Fruit fly (Drosophila melanogaster) whole organism, embryonic: ENCODE results near the gene da.
A peak's percentile ranks its signal among the peaks of the same experiment; 100 is the strongest.

Experiments used
- Atf-2 ChIP-seq: fragments of 200-800 bp; sonication (Bioruptor generic); optimal IDR thresholded peaks from 2 replicates; lab custom pipeline; 2016; ENCODE audit warnings: missing biosample characterization, missing genetic modification characterization
- CG11247 ChIP-seq: fragments of 200-800 bp; sonication (Bioruptor generic); IDR thresholded peaks from 2 replicates; pipeline ENCODE4 v1.3.6; 2022; ENCODE audit warnings: missing biosample characterization, missing genetic modification characterization
- CG12391 ChIP-seq: fragments of 200-800 bp; sonication (Bioruptor generic); optimal IDR thresholded peaks from 3 replicates; lab custom pipeline; 2018; ENCODE audit warnings: missing biosample characterization, mild to moderate bottlenecking, missing genetic modification characterization, moderate library complexity
- CG13624 ChIP-seq: fragments of 200-800 bp; sonication (Bioruptor generic); optimal IDR thresholded peaks from 2 replicates; lab custom pipeline; 2016; ENCODE audit warnings: missing biosample characterization, missing genetic modification characterization
- CG14965 ChIP-seq: fragments of 200-800 bp; sonication (Bioruptor generic); optimal IDR thresholded peaks from 2 replicates; lab custom pipeline; 2016; ENCODE audit warnings: missing biosample characterization, missing genetic modification characterization, borderline replicate concordance
- CG16863 ChIP-seq: fragments of 200-800 bp; sonication (Bioruptor generic); optimal IDR thresholded peaks from 3 replicates; lab custom pipeline; 2016; ENCODE audit warnings: missing biosample characterization, missing genetic modification characterization
- CG32532 ChIP-seq: fragments of 200-800 bp; sonication (Bioruptor generic); IDR thresholded peaks from 2 replicates; pipeline ENCODE4 v1.3.6; 2022; ENCODE audit warnings: missing biosample characterization, missing genetic modification characterization
- CG33557 ChIP-seq: fragments of 200-800 bp; sonication (Bioruptor generic); optimal IDR thresholded peaks from 2 replicates; lab custom pipeline; 2019; ENCODE audit warnings: missing biosample characterization, mild to moderate bottlenecking, missing genetic modification characterization, moderate library complexity
- CG4282 ChIP-seq: fragments of 200-800 bp; sonication (Bioruptor generic); optimal IDR thresholded peaks from 2 replicates; lab custom pipeline; 2016; ENCODE audit warnings: missing biosample characterization, missing genetic modification characterization
- CG5180 ChIP-seq: fragments of 200-800 bp; sonication (Bioruptor generic); optimal IDR thresholded peaks from 3 replicates; lab custom pipeline; 2017; ENCODE audit warnings: missing biosample characterization, missing genetic modification characterization, mild to moderate bottlenecking, moderate library complexity, missing genetic modification reagents
- CG6654 ChIP-seq: fragments of 200-800 bp; sonication (Bioruptor generic); optimal IDR thresholded peaks from 2 replicates; lab custom pipeline; 2017; ENCODE audit warnings: missing biosample characterization, mild to moderate bottlenecking, missing genetic modification characterization
- CG7963 ChIP-seq: fragments of 200-800 bp; sonication (Bioruptor generic); IDR thresholded peaks from 3 replicates; pipeline ENCODE4 v1.3.6; 2022; ENCODE audit warnings: missing biosample characterization, missing genetic modification characterization; ENCODE audit not compliant: partially characterized antibody
- CG8359 ChIP-seq: fragments of 200-800 bp; sonication (Bioruptor generic); optimal IDR thresholded peaks from 2 replicates; lab custom pipeline; 2017; ENCODE audit warnings: missing biosample characterization, mild to moderate bottlenecking, missing genetic modification characterization, borderline replicate concordance
- CG8478 ChIP-seq: fragments of >200 bp; optimal IDR thresholded peaks from 2 replicates; lab custom pipeline; 2018
- Chrac-16 ChIP-seq: fragments of 200-800 bp; sonication (Bioruptor generic); optimal IDR thresholded peaks from 3 replicates; lab custom pipeline; 2016; ENCODE audit warnings: missing biosample characterization, missing genetic modification characterization
- CoRest ChIP-seq: fragments of 200-800 bp; sonication (Bioruptor generic); optimal IDR thresholded peaks from 3 replicates; lab custom pipeline; 2018; ENCODE audit warnings: missing biosample characterization, mild to moderate bottlenecking, missing genetic modification characterization, moderate library complexity
- Dad ChIP-seq: fragments of 200-800 bp; sonication (Bioruptor generic); optimal IDR thresholded peaks from 3 replicates; lab custom pipeline; 2016; ENCODE audit warnings: missing biosample characterization, missing genetic modification characterization
- Dek ChIP-seq: fragments of 200-800 bp; sonication (Bioruptor generic); optimal IDR thresholded peaks from 3 replicates; lab custom pipeline; 2019; ENCODE audit warnings: missing biosample characterization, mild to moderate bottlenecking, missing genetic modification characterization, moderate library complexity
- Dip3 ChIP-seq: fragments of 200-800 bp; sonication (Bioruptor generic); optimal IDR thresholded peaks from 3 replicates; lab custom pipeline; 2016; ENCODE audit warnings: missing biosample characterization, missing genetic modification characterization
- HHEX ChIP-seq: fragments of 200-800 bp; sonication (Bioruptor generic); optimal IDR thresholded peaks from 3 replicates; lab custom pipeline; 2017; ENCODE audit warnings: missing biosample characterization, mild to moderate bottlenecking, missing genetic modification characterization, missing genetic modification reagents
- Hr39 ChIP-seq: fragments of >200 bp; optimal IDR thresholded peaks from 2 replicates; lab custom pipeline; 2017
- MESR4 ChIP-seq: fragments of 200-800 bp; sonication (Bioruptor generic); optimal IDR thresholded peaks from 2 replicates; lab custom pipeline; 2018; ENCODE audit warnings: missing biosample characterization, mild to moderate bottlenecking, missing genetic modification characterization, moderate library complexity
- Nf-YA ChIP-seq: fragments of 200-800 bp; sonication (Bioruptor generic); IDR thresholded peaks from 2 replicates; pipeline ENCODE4 v1.3.6; 2022; ENCODE audit warnings: missing biosample characterization, missing genetic modification characterization
- Sry-β ChIP-seq: fragments of 200-800 bp; sonication (Bioruptor generic); optimal IDR thresholded peaks from 2 replicates; lab custom pipeline; 2018; ENCODE audit warnings: missing biosample characterization, mild to moderate bottlenecking, missing genetic modification characterization, moderate library complexity
- Xbp1 ChIP-seq: fragments of 200-800 bp; sonication (Bioruptor generic); optimal IDR thresholded peaks from 3 replicates; lab custom pipeline; 2016; ENCODE audit warnings: missing biosample characterization, mild to moderate bottlenecking, missing genetic modification characterization
- bcd ChIP-seq: fragments of 200-800 bp; sonication (Bioruptor generic); optimal IDR thresholded peaks from 2 replicates; lab custom pipeline; 2017; ENCODE audit warnings: missing biosample characterization, mild to moderate bottlenecking, missing genetic modification characterization
- bigmax ChIP-seq: fragments of 200-800 bp; sonication (Bioruptor generic); optimal IDR thresholded peaks from 2 replicates; lab custom pipeline; 2018; ENCODE audit warnings: missing biosample characterization, mild to moderate bottlenecking, missing genetic modification characterization
- chn ChIP-seq: fragments of 200-800 bp; sonication (Bioruptor generic); optimal IDR thresholded peaks from 2 replicates; lab custom pipeline; 2016; ENCODE audit warnings: missing biosample characterization, missing genetic modification characterization
- crc ChIP-seq: fragments of 200-800 bp; sonication (Bioruptor generic); optimal IDR thresholded peaks from 2 replicates; lab custom pipeline; 2016; ENCODE audit warnings: missing biosample characterization, missing genetic modification characterization
- gfzf ChIP-seq: fragments of 200-800 bp; sonication (Bioruptor generic); optimal IDR thresholded peaks from 2 replicates; lab custom pipeline; 2016; ENCODE audit warnings: missing biosample characterization, mild to moderate bottlenecking, missing genetic modification characterization, moderate library complexity
- gro ChIP-seq: fragments of 200-800 bp; sonication (Bioruptor generic); optimal IDR thresholded peaks from 2 replicates; lab custom pipeline; 2016; ENCODE audit warnings: missing biosample characterization, missing genetic modification characterization
- gsb-n ChIP-seq: fragments of 200-800 bp; sonication (Bioruptor generic); optimal IDR thresholded peaks from 3 replicates; lab custom pipeline; 2018; ENCODE audit warnings: missing biosample characterization, mild to moderate bottlenecking, missing genetic modification characterization
- nerfin-1 ChIP-seq: fragments of 200-800 bp; sonication (Bioruptor generic); optimal IDR thresholded peaks from 3 replicates; lab custom pipeline; 2019; ENCODE audit warnings: missing biosample characterization, mild to moderate bottlenecking, missing genetic modification characterization, moderate library complexity
- oc ChIP-seq: fragments of 200-800 bp; sonication (Bioruptor generic); optimal IDR thresholded peaks from 2 replicates; lab custom pipeline; 2018; ENCODE audit warnings: missing biosample characterization, mild to moderate bottlenecking, missing genetic modification characterization, moderate library complexity
- org-1 ChIP-seq: fragments of 200-800 bp; sonication (Bioruptor generic); optimal IDR thresholded peaks from 2 replicates; lab custom pipeline; 2017; ENCODE audit warnings: missing biosample characterization, missing genetic modification characterization
- prd ChIP-seq, 3 experiments: fragments of >200 bp in 2 of 3; fragments of 200-800 bp in 1 of 3; sonication (Bioruptor generic) in 1 of 3; optimal IDR thresholded peaks in 2 of 3; IDR thresholded peaks in 1 of 3; 2 replicates in 2 of 3; 3 replicates in 1 of 3; pipeline versions ENCODE4 v1.3.6 to Lab custom; 2017 to 2022; ENCODE audit warnings: missing biosample characterization in 1 of 3, missing genetic modification characterization in 1 of 3
- pzg ChIP-seq: fragments of 200-800 bp; sonication (Bioruptor generic); optimal IDR thresholded peaks from 3 replicates; lab custom pipeline; 2018; ENCODE audit warnings: missing biosample characterization, mild to moderate bottlenecking, missing genetic modification characterization, moderate library complexity
- row ChIP-seq: fragments of 200-800 bp; sonication (Bioruptor generic); IDR thresholded peaks from 3 replicates; pipeline ENCODE4 v1.3.6; 2022; ENCODE audit warnings: missing biosample characterization, missing genetic modification characterization
- slou ChIP-seq: fragments of 200-800 bp; sonication (Bioruptor generic); optimal IDR thresholded peaks from 3 replicates; lab custom pipeline; 2016; ENCODE audit warnings: missing biosample characterization, missing genetic modification characterization
- wor ChIP-seq: fragments of 200-800 bp; sonication (Bioruptor generic); IDR thresholded peaks from 2 replicates; pipeline ENCODE4 v1.3.6; 2022; ENCODE audit warnings: missing biosample characterization, missing genetic modification characterization
- zen2 ChIP-seq: fragments of 200-800 bp; sonication (Bioruptor generic); IDR thresholded peaks from 3 replicates; pipeline ENCODE4 v1.3.6; 2022; ENCODE audit warnings: missing biosample characterization, missing genetic modification characterization; ENCODE audit not compliant: partially characterized antibody

da gene

DNA sequence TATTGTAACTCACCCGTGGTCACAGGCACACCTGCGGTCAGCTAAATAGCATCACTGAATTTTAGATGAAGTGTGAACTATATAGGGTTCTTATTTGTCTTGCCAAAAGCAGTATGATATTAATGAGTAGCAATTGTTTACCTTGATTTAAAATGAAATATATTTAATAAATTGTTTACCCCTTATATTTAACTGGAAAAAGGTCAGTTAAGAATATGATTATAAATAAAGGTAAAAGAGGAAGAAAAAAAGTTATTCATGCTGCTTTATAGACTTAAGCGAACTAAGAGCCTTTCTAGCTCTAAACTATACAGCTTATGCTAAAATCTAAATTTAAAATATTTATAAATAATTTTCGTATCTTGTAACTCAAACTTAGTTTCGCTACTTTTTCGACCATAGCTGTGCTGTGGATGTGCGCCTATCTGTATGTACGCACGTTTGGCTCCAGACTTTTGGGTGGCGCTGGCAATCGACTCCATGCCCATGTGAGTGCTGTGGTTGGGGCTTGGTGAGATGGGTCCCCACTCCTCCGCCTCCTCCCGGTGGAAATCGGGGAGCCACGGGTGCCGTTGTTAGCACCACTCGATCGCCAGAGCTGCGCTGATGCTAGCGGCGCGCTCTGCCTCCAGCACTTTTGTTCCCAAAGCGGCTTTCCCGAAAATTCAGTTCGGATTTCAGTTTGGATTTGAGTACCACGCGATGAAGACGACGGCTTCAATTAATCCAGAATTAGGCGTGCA is 54.3 kb downstream of the da start, which contains the start of gene loh (continued):
- TF ChIP-seq CoRest (tag; lab: Kevin White, UChicago), result peak; percentile 73
- TF ChIP-seq CG8478 (lab: Kevin White, UChicago), result no peak
- no peak for TF ChIP-seq wor
- peak; percentile 46 for TF ChIP-seq Xbp1
- TF ChIP-seq CG11247, result no peak
- no peak for TF ChIP-seq CG4282 (GFP tag; lab: Kevin White, UChicago)
- no peak for TF ChIP-seq bigmax (GFP tag; lab: Kevin White, UChicago)
- no peak for TF ChIP-seq gfzf (GFP tag; lab: Kevin White, UChicago)
- TF ChIP-seq Dip3 (GFP tag; lab: Kevin White, UChicago), result no peak
- TF ChIP-seq Sry-β (GFP tag; lab: Kevin White, UChicago), result peak; percentile 30
- TF ChIP-seq bcd (GFP tag; lab: Kevin White, UChicago), result peak; percentile 55
- TF ChIP-seq oc (tag; lab: Kevin White, UChicago), result no peak
- TF ChIP-seq pzg, result no peak
- TF ChIP-seq Atf-2 (GFP tag; lab: Kevin White, UChicago), result no peak
- no peak for TF ChIP-seq CG7963
- no peak for TF ChIP-seq Dad (GFP tag; lab: Kevin White, UChicago)
- TF ChIP-seq HHEX, result no peak
- peak; percentile 76 for TF ChIP-seq row (GFP tag; lab: Robert Waterston, UW)
- TF ChIP-seq Nf-YA (GFP tag; lab: Robert Waterston, UW), result no peak
- peak; percentile 49 for TF ChIP-seq CG8359 (GFP tag; lab: Kevin White, UChicago)
- no peak for TF ChIP-seq nerfin-1 (tag; lab: Kevin White, UChicago)
- no peak for TF ChIP-seq crc
- TF ChIP-seq chn (GFP tag; lab: Kevin White, UChicago), result no peak
- TF ChIP-seq zen2 (GFP tag; lab: Robert Waterston, UW), result no peak
- no peak for TF ChIP-seq CG13624 (GFP tag; lab: Kevin White, UChicago)
- TF ChIP-seq CG32532 (GFP tag; lab: Robert Waterston, UW), result no peak
- TF ChIP-seq CG14965 (GFP tag; lab: Kevin White, UChicago), result no peak
- TF ChIP-seq slou (GFP tag; lab: Kevin White, UChicago), result no peak
- no peak for TF ChIP-seq CG16863 (GFP tag; lab: Kevin White, UChicago)
- no peak for TF ChIP-seq Chrac-16 (GFP tag; lab: Kevin White, UChicago)
- TF ChIP-seq CG12391, result peak; percentile 64
- peak; percentile 65 for TF ChIP-seq CG5180 (GFP tag; lab: Kevin White, UChicago)
- no peak for TF ChIP-seq org-1 (GFP tag; lab: Kevin White, UChicago)
- TF ChIP-seq MESR4 (GFP tag; lab: Kevin White, UChicago), result no peak
- TF ChIP-seq Dek, result no peak
- no peak for TF ChIP-seq CG33557 (GFP tag; lab: Kevin White, UChicago)
- TF ChIP-seq CG6654 (GFP tag; lab: Kevin White, UChicago), result no peak
- no peak for TF ChIP-seq gro
- TF ChIP-seq gsb-n, result no peak
- no peak for TF ChIP-seq Hr39
- TF ChIP-seq prd (optimal IDR thresholded peaks at IDR 0.05; lab: Kevin White, UChicago), result no peak
- TF ChIP-seq prd (GFP tag; IDR thresholded peaks at IDR 0.05; lab: Robert Waterston, UW), result no peak
- TF ChIP-seq, all 482 proteins: peak for 144
